Fruit fly (Drosophila melanogaster) whole organism, embryonic: ENCODE measurements around the gene CG14230.

Experiments
- Asciz ChIP-seq: fragments of 200-800 bp; sonication (Bioruptor generic); optimal IDR thresholded peaks from 2 replicates; lab custom pipeline; 2017; ENCODE audit warnings: missing biosample characterization, mild to moderate bottlenecking, missing genetic modification characterization, missing genetic modification reagents
- Atf3 ChIP-seq: fragments of 200-800 bp; sonication (Bioruptor generic); optimal IDR thresholded peaks from 3 replicates; lab custom pipeline; 2016; ENCODE audit warnings: missing biosample characterization, missing genetic modification characterization
- B-H1 ChIP-seq: fragments of 200-800 bp; sonication (Bioruptor generic); IDR thresholded peaks from 3 replicates; pipeline ENCODE4 v1.3.6; 2022; ENCODE audit warnings: missing biosample characterization, missing genetic modification characterization
- CG13894 ChIP-seq: fragments of 200-800 bp; sonication (Bioruptor generic); optimal IDR thresholded peaks from 3 replicates; lab custom pipeline; 2018; ENCODE audit warnings: missing biosample characterization, mild to moderate bottlenecking, missing genetic modification characterization, moderate library complexity
- CG14860 ChIP-seq: fragments of 200-800 bp; sonication (Bioruptor generic); IDR thresholded peaks from 3 replicates; pipeline ENCODE4 v1.3.6; 2022; ENCODE audit warnings: missing biosample characterization, missing genetic modification characterization; ENCODE audit not compliant: partially characterized antibody
- CG1647 ChIP-seq: fragments of 200-800 bp; sonication (Bioruptor generic); optimal IDR thresholded peaks from 3 replicates; lab custom pipeline; 2016; ENCODE audit warnings: missing biosample characterization, missing genetic modification characterization
- CG17359 ChIP-seq: fragments of 200-800 bp; sonication (Bioruptor generic); optimal IDR thresholded peaks from 3 replicates; lab custom pipeline; 2018; ENCODE audit warnings: missing biosample characterization, mild to moderate bottlenecking, missing genetic modification characterization, moderate library complexity
- CG17912 ChIP-seq: fragments of 200-800 bp; sonication (Bioruptor generic); optimal IDR thresholded peaks from 2 replicates; lab custom pipeline; 2018; ENCODE audit warnings: missing biosample characterization, mild to moderate bottlenecking, missing genetic modification characterization
- CG2678 ChIP-seq: fragments of 200-800 bp; sonication (Bioruptor generic); optimal IDR thresholded peaks from 3 replicates; lab custom pipeline; 2019; ENCODE audit warnings: missing biosample characterization, mild to moderate bottlenecking, missing genetic modification characterization, moderate library complexity
- CG2712 ChIP-seq: fragments of 200-800 bp; optimal IDR thresholded peaks from 3 replicates; lab custom pipeline; 2019; ENCODE audit warnings: missing biosample characterization, mild to moderate bottlenecking, missing genetic modification characterization, moderate library complexity
- CG31365 ChIP-seq: fragments of 200-800 bp; sonication (Bioruptor generic); optimal IDR thresholded peaks from 2 replicates; lab custom pipeline; 2018; ENCODE audit warnings: missing biosample characterization, mild to moderate bottlenecking, missing genetic modification characterization
- CG3281 ChIP-seq: fragments of 200-800 bp; sonication (Bioruptor generic); optimal IDR thresholded peaks from 3 replicates; lab custom pipeline; 2017; ENCODE audit warnings: missing biosample characterization, mild to moderate bottlenecking, missing genetic modification characterization
- CG34224 ChIP-seq: fragments of 200-800 bp; sonication (Bioruptor generic); IDR thresholded peaks from 3 replicates; pipeline ENCODE4 v1.3.6; 2022; ENCODE audit warnings: missing biosample characterization, missing genetic modification characterization; ENCODE audit not compliant: partially characterized antibody
- CG4360 ChIP-seq: fragments of 200-800 bp; sonication (Bioruptor generic); IDR thresholded peaks from 2 replicates; pipeline ENCODE4 v1.3.6; 2022; ENCODE audit warnings: missing biosample characterization, missing genetic modification characterization
- CG5953 ChIP-seq: fragments of 200-800 bp; sonication (Bioruptor generic); IDR thresholded peaks from 2 replicates; pipeline ENCODE4 v1.3.6; 2022; ENCODE audit warnings: missing biosample characterization, missing genetic modification characterization
- CG9932 ChIP-seq: fragments of 200-800 bp; sonication (Bioruptor generic); IDR thresholded peaks from 2 replicates; pipeline ENCODE4 v1.3.6; 2022; ENCODE audit warnings: missing biosample characterization, missing genetic modification characterization
- CkIIα-i1 ChIP-seq: fragments of 200-800 bp; sonication (Bioruptor generic); IDR thresholded peaks from 2 replicates; pipeline ENCODE4 v1.3.6; 2022; ENCODE audit warnings: missing biosample characterization, missing genetic modification characterization
- E2f2 ChIP-seq: fragments of 200-800 bp; sonication (Bioruptor generic); IDR thresholded peaks from 2 replicates; pipeline ENCODE4 v1.3.6; 2022; ENCODE audit warnings: missing biosample characterization, missing genetic modification characterization
- Ets97D ChIP-seq: fragments of 200-800 bp; sonication (Bioruptor generic); optimal IDR thresholded peaks from 3 replicates; lab custom pipeline; 2016; ENCODE audit warnings: missing biosample characterization, missing genetic modification characterization
- HLH3B ChIP-seq: fragments of 200-800 bp; sonication (Bioruptor generic); IDR thresholded peaks from 2 replicates; pipeline ENCODE4 v1.3.6; 2022; ENCODE audit warnings: missing biosample characterization, missing genetic modification characterization
- HLHmδ ChIP-seq: fragments of 200-800 bp; sonication (Bioruptor generic); optimal IDR thresholded peaks from 2 replicates; lab custom pipeline; 2018; ENCODE audit warnings: missing biosample characterization, mild to moderate bottlenecking, missing genetic modification characterization, moderate library complexity
- Med ChIP-seq: fragments of 200-800 bp; sonication (Bioruptor generic); peaks from one replicate; lab custom pipeline; 2016; ENCODE audit warnings: missing biosample characterization, missing genetic modification characterization, mild to moderate bottlenecking, inconsistent platforms, moderate library complexity
- NK7.1 ChIP-seq: fragments of 200-800 bp; sonication (Bioruptor generic); optimal IDR thresholded peaks from 3 replicates; lab custom pipeline; 2016; ENCODE audit warnings: missing biosample characterization, missing genetic modification characterization
- NfI ChIP-seq: fragments of 200-800 bp; sonication (Bioruptor generic); optimal IDR thresholded peaks from 3 replicates; lab custom pipeline; 2018; ENCODE audit warnings: missing biosample characterization, mild to moderate bottlenecking, missing genetic modification characterization, moderate library complexity
- Spps ChIP-seq: fragments of 200-800 bp; sonication (Bioruptor generic); optimal IDR thresholded peaks from 2 replicates; lab custom pipeline; 2018; ENCODE audit warnings: missing biosample characterization, mild to moderate bottlenecking, missing genetic modification characterization
- Sry-δ ChIP-seq: fragments of 200-800 bp; sonication (Bioruptor generic); optimal IDR thresholded peaks from 2 replicates; lab custom pipeline; 2016; ENCODE audit warnings: missing biosample characterization, missing genetic modification characterization
- Vsx1 ChIP-seq: fragments of 200-800 bp; sonication (Bioruptor generic); optimal IDR thresholded peaks from 2 replicates; lab custom pipeline; 2017; ENCODE audit warnings: missing biosample characterization, mild to moderate bottlenecking, missing genetic modification characterization, missing genetic modification reagents
- ase ChIP-seq: fragments of 200-800 bp; sonication (Bioruptor generic); IDR thresholded peaks from 3 replicates; pipeline ENCODE4 v1.3.6; 2022; ENCODE audit warnings: missing biosample characterization, missing genetic modification characterization
- ash1 ChIP-seq: fragments of 200-800 bp; sonication (Bioruptor generic); optimal IDR thresholded peaks from 2 replicates; lab custom pipeline; 2018; ENCODE audit warnings: missing biosample characterization, mild to moderate bottlenecking, missing genetic modification characterization
- bowl ChIP-seq: fragments of 200-800 bp; sonication (Bioruptor generic); IDR thresholded peaks from 2 replicates; pipeline ENCODE4 v1.3.6; 2022; ENCODE audit warnings: missing biosample characterization, missing genetic modification characterization
- crol ChIP-seq: fragments of 200-800 bp; sonication (Bioruptor generic); IDR thresholded peaks from 2 replicates; pipeline ENCODE4 v1.3.6; 2022; ENCODE audit warnings: missing biosample characterization, missing genetic modification characterization
- emc ChIP-seq: fragments of 200-800 bp; sonication (Bioruptor generic); optimal IDR thresholded peaks from 2 replicates; lab custom pipeline; 2016; ENCODE audit warnings: missing biosample characterization, missing genetic modification characterization
- gem ChIP-seq: fragments of 200-800 bp; sonication (Bioruptor generic); optimal IDR thresholded peaks from 2 replicates; lab custom pipeline; 2019; ENCODE audit warnings: missing biosample characterization, mild to moderate bottlenecking, missing genetic modification characterization, moderate library complexity
- gfzf ChIP-seq: fragments of 200-800 bp; sonication (Bioruptor generic); optimal IDR thresholded peaks from 2 replicates; lab custom pipeline; 2016; ENCODE audit warnings: missing biosample characterization, mild to moderate bottlenecking, missing genetic modification characterization, moderate library complexity
- gsb ChIP-seq: fragments of 200-800 bp; sonication (Bioruptor generic); IDR thresholded peaks from 2 replicates; pipeline ENCODE4 v1.3.6; 2022; ENCODE audit warnings: missing biosample characterization, missing genetic modification characterization
- hb ChIP-seq: fragments of 200-800 bp; sonication (Bioruptor generic); IDR thresholded peaks from 3 replicates; pipeline ENCODE4 v1.3.6; 2022; ENCODE audit warnings: missing biosample characterization, missing genetic modification characterization; ENCODE audit not compliant: partially characterized antibody
- knrl ChIP-seq: fragments of 200-800 bp; sonication (Bioruptor generic); IDR thresholded peaks from 3 replicates; pipeline ENCODE4 v1.3.6; 2022; ENCODE audit warnings: missing biosample characterization, missing genetic modification characterization; ENCODE audit not compliant: partially characterized antibody
- peb ChIP-seq: fragments of 200-800 bp; sonication (Bioruptor generic); IDR thresholded peaks from 2 replicates; pipeline ENCODE4 v1.3.6; 2022; ENCODE audit warnings: missing biosample characterization, missing genetic modification characterization
- pnt ChIP-seq: fragments of 200-800 bp; sonication (Bioruptor generic); optimal IDR thresholded peaks from 3 replicates; lab custom pipeline; 2016; ENCODE audit warnings: missing biosample characterization, missing genetic modification characterization
- pzg ChIP-seq: fragments of 200-800 bp; sonication (Bioruptor generic); optimal IDR thresholded peaks from 3 replicates; lab custom pipeline; 2018; ENCODE audit warnings: missing biosample characterization, mild to moderate bottlenecking, missing genetic modification characterization, moderate library complexity
- salm ChIP-seq: fragments of 200-800 bp; sonication (Bioruptor generic); optimal IDR thresholded peaks from 2 replicates; lab custom pipeline; 2018; ENCODE audit warnings: missing biosample characterization, mild to moderate bottlenecking, missing genetic modification characterization
- sd ChIP-seq: fragments of 200-800 bp; sonication (Bioruptor generic); optimal IDR thresholded peaks from 3 replicates; lab custom pipeline; 2018; ENCODE audit warnings: missing biosample characterization, mild to moderate bottlenecking, missing genetic modification characterization, moderate library complexity
- sim ChIP-seq: fragments of 200-800 bp; sonication (Bioruptor generic); IDR thresholded peaks from 2 replicates; pipeline ENCODE4 v1.3.6; 2022; ENCODE audit warnings: missing biosample characterization, missing genetic modification characterization
- sug ChIP-seq: fragments of 200-800 bp; optimal IDR thresholded peaks from 2 replicates; lab custom pipeline; 2019; ENCODE audit warnings: missing biosample characterization, mild to moderate bottlenecking, missing genetic modification characterization, moderate library complexity
- tll ChIP-seq, 2 experiments: fragments of 200-800 bp in 1 of 2; fragments of >200 bp in 1 of 2; sonication (Bioruptor generic) in 1 of 2; optimal IDR thresholded peaks; 2 replicates each; lab custom pipeline; 2017 to 2019; ENCODE audit warnings: missing biosample characterization in 2 of 2, missing genetic modification characterization in 2 of 2, mild to moderate bottlenecking in 1 of 2, moderate library complexity in 1 of 2
- toy ChIP-seq: fragments of 200-800 bp; sonication (Bioruptor generic); IDR thresholded peaks from 2 replicates; pipeline ENCODE4 v1.3.6; 2022; ENCODE audit warnings: missing biosample characterization, missing genetic modification characterization
- wek ChIP-seq: fragments of 200-800 bp; sonication (Bioruptor generic); optimal IDR thresholded peaks from 3 replicates; lab custom pipeline; 2018; ENCODE audit warnings: missing biosample characterization, mild to moderate bottlenecking, missing genetic modification characterization, moderate library complexity

CG14230 gene

dm6 chrX:19717988-19718973, 14.3 kb downstream of the CG14230 start, which contains the start of gene CG12531 (continued):
- TF ChIP-seq Spps (no peak), pnt (GFP tag; lab: Kevin White, UChicago) (no peak), Atf3 (GFP tag; lab: Kevin White, UChicago) (no peak), toy (GFP tag; lab: Robert Waterston, UW) (no peak), gem (no peak), sim (no peak), CG17359 (tag; lab: Kevin White, UChicago) (no peak), E2f2 (GFP tag; lab: Robert Waterston, UW) (no peak), tll (GFP tag; optimal IDR thresholded peaks at IDR 0.05; lab: Kevin White, UChicago) (no peak), CG17912 (GFP tag; lab: Kevin White, UChicago) (no peak), CG34224 (GFP tag; lab: Robert Waterston, UW) (no peak), Ets97D (GFP tag; lab: Kevin White, UChicago) (no peak), CkIIα-i1 (no peak), pzg (GFP tag; lab: Kevin White, UChicago) (peak; percentile 10), Med (GFP tag; lab: Kevin White, UChicago) (peak; percentile 20), NfI (no peak), salm (tag; lab: Kevin White, UChicago) (no peak), B-H1 (GFP tag; lab: Robert Waterston, UW) (no peak), crol (GFP tag; lab: Robert Waterston, UW) (peak; percentile 10; the same call in 1 of the 2 replicates), wek (GFP tag; lab: Kevin White, UChicago) (no peak), emc (GFP tag; lab: Kevin White, UChicago) (no peak), ash1 (no peak), HLHmδ (no peak), hb (GFP tag; lab: Robert Waterston, UW) (no peak), ase (GFP tag; lab: Robert Waterston, UW) (no peak), Sry-δ (GFP tag; lab: Kevin White, UChicago) (no peak), knrl (GFP tag; lab: Robert Waterston, UW) (no peak), CG4360 (GFP tag; lab: Robert Waterston, UW) (no peak), CG9932 (GFP tag; lab: Robert Waterston, UW) (no peak), sug (tag; lab: Kevin White, UChicago) (no peak), sd (no peak), CG5953 (GFP tag; lab: Robert Waterston, UW) (no peak), CG13894 (tag; lab: Kevin White, UChicago) (peak; percentile 24), NK7.1 (GFP tag; lab: Kevin White, UChicago) (no peak), gsb (GFP tag; lab: Robert Waterston, UW) (no peak), peb (GFP tag; lab: Robert Waterston, UW) (no peak), CG2678 (tag; lab: Kevin White, UChicago) (no peak), CG1647 (GFP tag; lab: Kevin White, UChicago) (no peak), CG14860 (no peak), CG31365 (tag; lab: Kevin White, UChicago) (no peak), gfzf (GFP tag; lab: Kevin White, UChicago) (no peak), CG3281 (GFP tag; lab: Kevin White, UChicago) (no peak), HLH3B (no peak), bowl (GFP tag; lab: Robert Waterston, UW) (no peak), Asciz (GFP tag; lab: Kevin White, UChicago) (no peak), CG2712 (tag; lab: Kevin White, UChicago) (no peak), Vsx1 (GFP tag; lab: Kevin White, UChicago) (no peak)
